Worm (Caenorhabditis elegans) whole organism, L1 larva: ENCODE results near the gene F09G8.7.

Experiments used
- ceh-82 ChIP-seq, 3 experiments: fragments of 150-350 bp in 1 of 3; sonication (generic microtip) in 2 of 3; optimal IDR thresholded peaks; 2 replicates each; lab custom pipeline; 2014 to 2017; ENCODE audit warnings: missing biosample characterization in 3 of 3, missing genetic modification characterization in 3 of 3
- ces-1 ChIP-seq: fragments of 150-350 bp; optimal IDR thresholded peaks from 2 replicates; lab custom pipeline; 2014; ENCODE audit warnings: missing biosample characterization, missing genetic modification reagents, missing genetic modification characterization
- egl-13 ChIP-seq: sonication (generic microtip); optimal IDR thresholded peaks from 2 replicates; lab custom pipeline; 2016; ENCODE audit warnings: missing genotype, missing genetic modification reagents, missing genetic modification characterization, missing compliant biosample characterization
- fos-1 ChIP-seq: fragments of 150-350 bp; optimal IDR thresholded peaks from 2 replicates; lab custom pipeline; 2014; ENCODE audit warnings: missing biosample characterization, missing genetic modification characterization
- hlh-17 ChIP-seq: fragments of 200-800 bp; sonication (Bioruptor generic); optimal IDR thresholded peaks from 2 replicates; lab custom pipeline; 2018; ENCODE audit warnings: missing genetic modification characterization, mild to moderate bottlenecking, missing compliant biosample characterization, moderate library complexity, borderline replicate concordance
- hpl-2 ChIP-seq: fragments of 150-350 bp; optimal IDR thresholded peaks from 2 replicates; lab custom pipeline; 2014; ENCODE audit warnings: missing biosample characterization, missing genetic modification reagents, missing genetic modification characterization
- jun-1 ChIP-seq: fragments of 150-350 bp; optimal IDR thresholded peaks from 2 replicates; lab custom pipeline; 2014; ENCODE audit warnings: missing biosample characterization, missing genetic modification reagents, missing genetic modification characterization
- lin-15B ChIP-seq: fragments of 150-350 bp; sonication (generic microtip); optimal IDR thresholded peaks from 3 replicates; lab custom pipeline; 2014; ENCODE audit warnings: missing biosample characterization, missing genetic modification characterization
- nhr-19 ChIP-seq: fragments of 200-800 bp; sonication (Bioruptor generic); conservative IDR thresholded peaks from 2 replicates; pipeline ENCODE4 v1.3.6; 2022; ENCODE audit warnings: missing genetic modification characterization, missing compliant biosample characterization
- nhr-77 ChIP-seq: fragments of 150-350 bp; optimal IDR thresholded peaks from 2 replicates; lab custom pipeline; 2014; ENCODE audit warnings: missing biosample characterization, missing genetic modification characterization
- nhr-85 ChIP-seq: sonication (generic microtip); peaks from one replicate; lab custom pipeline; 2016; ENCODE audit warnings: missing genetic modification characterization, inconsistent platforms, missing compliant biosample characterization
- unc-86 ChIP-seq: sonication (generic microtip); optimal IDR thresholded peaks from 2 replicates; lab custom pipeline; 2016; ENCODE audit warnings: missing genetic modification characterization, missing compliant biosample characterization

DNA sequence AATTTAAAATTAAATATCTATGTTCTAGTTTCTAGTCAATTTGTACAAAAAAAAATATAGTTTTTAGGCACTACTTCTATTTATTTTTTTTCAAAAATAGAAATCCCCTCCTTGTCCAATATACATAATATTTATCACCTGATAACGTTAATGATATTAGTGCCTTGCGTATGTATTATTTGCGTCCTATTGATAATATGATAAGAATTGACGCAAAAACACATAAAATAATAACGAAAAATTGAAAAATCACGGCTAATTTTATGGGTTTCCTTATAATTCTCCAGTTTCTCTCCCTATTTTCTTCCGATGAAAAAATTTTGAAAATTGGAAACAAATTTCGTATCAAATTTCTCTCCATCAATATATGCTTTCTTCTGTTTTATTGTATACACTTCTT is 31.6 kb upstream of the F09G8.7 start:
- TF ChIP-seq egl-13 (tag; lab: Kevin White, UChicago) = no peak
- no peak for TF ChIP-seq nhr-85 (tag; lab: Kevin White, UChicago)
- TF ChIP-seq ces-1 (GFP tag; lab: Kevin White, UChicago) = no peak
- no peak for TF ChIP-seq ceh-82 (tag; optimal IDR thresholded peaks at IDR 0.05; lab: Kevin White, UChicago)
- TF ChIP-seq hpl-2 = no peak
- TF ChIP-seq fos-1 (tag; lab: Kevin White, UChicago) = no peak
- no peak for TF ChIP-seq nhr-77 (tag; lab: Kevin White, UChicago)
- no peak for TF ChIP-seq lin-15B (tag; lab: Kevin White, UChicago)
- no peak for TF ChIP-seq unc-86 (tag; lab: Kevin White, UChicago)
- TF ChIP-seq jun-1 (tag; lab: Kevin White, UChicago) = no peak
- TF ChIP-seq hlh-17 (GFP tag; lab: Kevin White, UChicago) = no peak
- no peak for TF ChIP-seq nhr-19 (GFP tag; lab: Robert Waterston, UW)
